Fruit fly (Drosophila melanogaster): Measurements from ENCODE around the gene ergic53.
A peak's percentile ranks its signal among the peaks of the same experiment; 100 is the strongest.

The ergic53 gene

dm6 chr3L:8534386-8535306 lies at the start of gene ergic53:
Gene ergic53, plus strand, starts transcription at chr3L:8534977.
- TF ChIP-seq CG14711 (tag; optimal IDR thresholded peaks at IDR 0.05) (no peak), CG12768 (GFP tag; optimal IDR thresholded peaks at IDR 0.05) (peak; percentile 46), bab1 (GFP tag; optimal IDR thresholded peaks at IDR 0.05) (peak; percentile 1), CG11617 (GFP tag; optimal IDR thresholded peaks at IDR 0.05) (peak; percentile 34), tj (GFP tag; optimal IDR thresholded peaks at IDR 0.05) (peak; percentile 45), Mnt (GFP tag; optimal IDR thresholded peaks at IDR 0.05) (peak; percentile 68), CG7101 (tag; optimal IDR thresholded peaks at IDR 0.05) (no peak), CG7045 (GFP tag; optimal IDR thresholded peaks at IDR 0.05) (no peak)

DNA sequence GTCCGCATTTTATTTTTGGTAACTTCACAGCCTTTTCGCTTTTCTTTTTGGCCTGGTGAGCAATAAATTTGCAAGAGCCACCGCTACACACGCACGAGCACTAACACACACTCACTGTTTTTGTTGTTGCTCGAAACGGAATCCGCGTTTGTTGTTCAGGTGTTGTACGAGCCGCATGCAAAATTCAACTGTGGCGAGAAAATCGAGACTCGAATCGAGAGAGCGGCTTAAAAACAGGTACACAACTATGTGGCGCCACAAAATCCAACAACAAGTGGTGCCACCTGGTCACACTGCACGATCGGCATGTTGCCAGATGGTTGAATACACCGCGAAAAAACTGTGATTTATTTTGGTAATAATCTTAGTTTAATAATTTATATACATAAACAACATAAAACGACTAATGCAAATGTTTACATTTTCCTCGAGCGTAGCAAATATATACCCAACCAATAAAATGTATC lies 27.8 kb upstream of the ergic53 start, which contains the start of gene CG43163:
Gene CG43163 (minus strand): TSS at position 172 of the 467 bp plus-strand sequence.
- TF ChIP-seq CG14711 (tag; optimal IDR thresholded peaks at IDR 0.05) (peak; percentile 47), Mnt (GFP tag; optimal IDR thresholded peaks at IDR 0.05) (peak; percentile 18), CG11617 (GFP tag; optimal IDR thresholded peaks at IDR 0.05) (peak; percentile 1), Clk (GFP tag; optimal IDR thresholded peaks at IDR 0.05) (no peak), toe (GFP tag; optimal IDR thresholded peaks at IDR 0.05) (no peak), kay (GFP tag; ENCODE audit: borderline replicate concordance) (no peak), CG7101 (tag; optimal IDR thresholded peaks at IDR 0.05) (peak; percentile 48), bab1 (GFP tag; optimal IDR thresholded peaks at IDR 0.05) (peak; percentile 40), Hr96 (GFP tag; optimal IDR thresholded peaks at IDR 0.05) (no peak), cic (GFP tag; optimal IDR thresholded peaks at IDR 0.05) (no peak), CG33017 (tag; optimal IDR thresholded peaks at IDR 0.05) (peak; percentile 12), pad (GFP tag; optimal IDR thresholded peaks at IDR 0.05) (no peak), ovo (GFP tag; optimal IDR thresholded peaks at IDR 0.05) (no peak)

DNA sequence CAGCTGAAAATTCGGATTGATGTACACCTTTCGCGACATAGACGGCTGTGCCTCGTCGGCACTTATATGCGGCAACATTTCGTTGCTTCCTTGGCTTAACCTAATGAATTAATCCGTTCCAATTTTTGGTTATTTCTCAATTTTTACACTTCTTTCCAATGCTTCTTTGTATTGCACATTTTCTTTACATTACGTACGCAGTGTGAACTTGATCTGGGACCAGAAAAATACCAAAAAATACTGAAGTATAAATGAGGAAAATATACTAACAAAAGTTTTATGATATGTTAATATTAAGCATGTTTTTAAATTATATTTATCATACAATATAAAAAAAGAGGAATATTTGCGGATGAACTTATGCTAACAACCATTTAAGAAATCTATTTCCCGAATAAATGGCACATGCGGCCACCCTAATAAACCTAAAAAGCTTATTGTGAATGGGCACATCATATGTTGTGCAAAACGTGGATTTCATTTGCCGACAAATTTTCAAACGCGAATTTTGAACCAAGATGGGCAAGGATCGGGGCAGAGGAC lies 25.1 kb upstream of the ergic53 start, which contains the start of the genes ZC3H3 and Pus7:
Gene ZC3H3 (minus strand): TSS at position 197 of the 543 bp plus-strand sequence.
Gene Pus7 (plus strand): TSS at position 437 of the 543 bp plus-strand sequence.
- TF ChIP-seq tj (GFP tag; optimal IDR thresholded peaks at IDR 0.05): peak; percentile 13
- TF ChIP-seq CG7101 (tag; optimal IDR thresholded peaks at IDR 0.05): peak; percentile 35
- TF ChIP-seq Mnt (GFP tag; optimal IDR thresholded peaks at IDR 0.05): peak; percentile 76
- peak; percentile 45 for TF ChIP-seq bab1 (GFP tag; optimal IDR thresholded peaks at IDR 0.05)
- peak; percentile 13 for TF ChIP-seq CG33017 (tag; optimal IDR thresholded peaks at IDR 0.05)
- no peak for TF ChIP-seq CG7045 (GFP tag; optimal IDR thresholded peaks at IDR 0.05)
- TF ChIP-seq Crg-1 (GFP tag; optimal IDR thresholded peaks at IDR 0.05): no peak
- peak; percentile 57 for TF ChIP-seq CG14711 (tag; optimal IDR thresholded peaks at IDR 0.05)
- TF ChIP-seq Clk (GFP tag; optimal IDR thresholded peaks at IDR 0.05): no peak
- TF ChIP-seq CG11617 (GFP tag; optimal IDR thresholded peaks at IDR 0.05): peak; percentile 25

DNA sequence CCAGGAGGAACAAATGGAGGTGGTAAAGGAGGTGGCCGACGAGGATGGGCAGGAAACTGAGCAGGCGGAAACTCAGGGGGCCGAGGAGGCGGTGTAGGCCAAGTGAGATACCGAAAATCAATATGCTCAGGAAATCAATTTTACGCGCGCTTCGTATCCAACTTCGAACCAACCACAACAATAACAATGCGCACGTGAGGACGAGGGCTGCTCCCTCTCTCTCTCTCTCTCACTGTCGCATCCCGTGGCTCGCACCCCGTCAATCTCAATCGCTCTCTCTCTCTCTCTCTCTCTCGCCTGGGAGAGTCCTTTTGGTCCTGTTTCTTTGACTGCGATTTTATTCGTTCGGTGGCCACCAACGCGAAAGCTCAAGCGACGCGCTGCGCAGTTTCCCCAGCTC lies 22.3 kb upstream of the ergic53 start, which contains the start of gene CG6765:
Gene CG6765 (plus strand): TSS at position 340 of the 400 bp plus-strand sequence.
- TF ChIP-seq kay (GFP tag; ENCODE audit: borderline replicate concordance) (no peak), bab1 (GFP tag; optimal IDR thresholded peaks at IDR 0.05) (no peak), pad (GFP tag; optimal IDR thresholded peaks at IDR 0.05) (no peak), ovo (GFP tag; optimal IDR thresholded peaks at IDR 0.05) (no peak), Mnt (GFP tag; optimal IDR thresholded peaks at IDR 0.05) (no peak), CG33017 (tag; optimal IDR thresholded peaks at IDR 0.05) (no peak), CG7045 (GFP tag; optimal IDR thresholded peaks at IDR 0.05) (no peak), Clk (GFP tag; optimal IDR thresholded peaks at IDR 0.05) (no peak), CG7101 (tag; optimal IDR thresholded peaks at IDR 0.05) (no peak), toe (GFP tag; optimal IDR thresholded peaks at IDR 0.05) (no peak), cic (GFP tag; optimal IDR thresholded peaks at IDR 0.05) (no peak), CG5204 (GFP tag; optimal IDR thresholded peaks at IDR 0.05) (no peak), cnc (optimal IDR thresholded peaks at IDR 0.05) (no peak), CG14711 (tag; optimal IDR thresholded peaks at IDR 0.05) (no peak), tj (GFP tag; optimal IDR thresholded peaks at IDR 0.05) (no peak), CG1620 (GFP tag; optimal IDR thresholded peaks at IDR 0.05) (no peak), Crg-1 (GFP tag; optimal IDR thresholded peaks at IDR 0.05) (no peak)

DNA sequence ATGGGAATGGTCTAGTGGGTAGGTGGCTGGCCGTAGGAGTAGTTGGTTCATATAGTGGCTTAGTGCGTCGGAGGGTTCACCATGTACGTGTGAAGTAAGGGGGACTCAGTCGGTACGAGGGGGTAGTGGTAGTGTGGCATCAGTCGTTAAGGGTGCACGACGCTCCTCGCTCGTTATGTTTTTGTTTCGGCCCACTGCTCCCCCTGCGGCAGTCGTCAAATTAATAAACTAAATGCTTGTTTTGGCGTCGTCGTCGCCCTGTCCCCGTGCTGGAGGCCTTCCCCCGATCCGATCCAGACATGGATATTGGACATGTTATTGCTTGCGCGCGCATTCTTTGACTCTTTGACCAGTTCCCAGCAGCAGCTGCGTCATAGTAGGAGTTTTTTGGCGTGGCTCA lies 21.5 kb upstream of the ergic53 start:
- TF ChIP-seq CG33017 (tag; optimal IDR thresholded peaks at IDR 0.05): no peak
- no peak for TF ChIP-seq Clk (GFP tag; optimal IDR thresholded peaks at IDR 0.05)
- no peak for TF ChIP-seq pad (GFP tag; optimal IDR thresholded peaks at IDR 0.05)
- no peak for TF ChIP-seq cnc (optimal IDR thresholded peaks at IDR 0.05)
- no peak for TF ChIP-seq toe (GFP tag; optimal IDR thresholded peaks at IDR 0.05)
- no peak for TF ChIP-seq CG7101 (tag; optimal IDR thresholded peaks at IDR 0.05)
- TF ChIP-seq Mnt (GFP tag; optimal IDR thresholded peaks at IDR 0.05): no peak
- TF ChIP-seq CG7045 (GFP tag; optimal IDR thresholded peaks at IDR 0.05): no peak
- no peak for TF ChIP-seq CG12768 (GFP tag; optimal IDR thresholded peaks at IDR 0.05)
- no peak for TF ChIP-seq Crg-1 (GFP tag; optimal IDR thresholded peaks at IDR 0.05)
- no peak for TF ChIP-seq kay (GFP tag; ENCODE audit: borderline replicate concordance)

- TF ChIP-seq Clk (GFP tag; optimal IDR thresholded peaks at IDR 0.05): no peak
- TF ChIP-seq cnc (optimal IDR thresholded peaks at IDR 0.05): no peak
- TF ChIP-seq CG12768 (GFP tag; optimal IDR thresholded peaks at IDR 0.05): no peak
- no peak for TF ChIP-seq Hr96 (GFP tag; optimal IDR thresholded peaks at IDR 0.05)
- TF ChIP-seq CG7045 (GFP tag; optimal IDR thresholded peaks at IDR 0.05): no peak
- TF ChIP-seq CG1620 (GFP tag; optimal IDR thresholded peaks at IDR 0.05): no peak
- TF ChIP-seq ovo (GFP tag; optimal IDR thresholded peaks at IDR 0.05): no peak
- TF ChIP-seq cic (GFP tag; optimal IDR thresholded peaks at IDR 0.05): no peak
- TF ChIP-seq CG14711 (tag; optimal IDR thresholded peaks at IDR 0.05): no peak
- TF ChIP-seq Crg-1 (GFP tag; optimal IDR thresholded peaks at IDR 0.05): no peak
- no peak for TF ChIP-seq bab1 (GFP tag; optimal IDR thresholded peaks at IDR 0.05)
- no peak for TF ChIP-seq CG11617 (GFP tag; optimal IDR thresholded peaks at IDR 0.05)
These were observed 20.0 kb upstream of the ergic53 start, which contains the start of gene CG6683 for dm6 chr3L:8514768-8515167. Gene CG6683, minus strand, starts transcription at chr3L:8514921.
